Worm (Caenorhabditis elegans) whole organism, L3 larva: ENCODE results near the gene unc-93.

Source experiments
- aly-2 ChIP-seq: fragments of 150-350 bp; optimal IDR thresholded peaks from 2 replicates; lab custom pipeline; 2014; ENCODE audit warnings: missing biosample characterization, missing genetic modification characterization
- ama-1 ChIP-seq: fragments of 150-350 bp; optimal IDR thresholded peaks from 2 replicates; lab custom pipeline; 2018
- egl-27 ChIP-seq: sonication (generic microtip); optimal IDR thresholded peaks from 4 replicates; lab custom pipeline; 2017; ENCODE audit warnings: missing biosample characterization, missing genetic modification reagents, missing genetic modification characterization
- hmg-11 ChIP-seq: sonication (generic microtip); optimal IDR thresholded peaks from 2 replicates; lab custom pipeline; 2016; ENCODE audit warnings: missing genetic modification characterization, missing compliant biosample characterization
- nhr-11 ChIP-seq: fragments of 150-350 bp; optimal IDR thresholded peaks from 2 replicates; lab custom pipeline; 2014; ENCODE audit warnings: missing biosample characterization, missing genetic modification characterization
- nhr-12 ChIP-seq: fragments of 150-350 bp; optimal IDR thresholded peaks from 2 replicates; lab custom pipeline; 2014; ENCODE audit warnings: missing biosample characterization, missing genetic modification characterization
- nhr-76 ChIP-seq: fragments of 150-350 bp; sonication (generic microtip); optimal IDR thresholded peaks from 5 replicates; lab custom pipeline; 2014; ENCODE audit warnings: missing biosample characterization, missing genetic modification characterization
- nhr-77 ChIP-seq: fragments of 150-350 bp; optimal IDR thresholded peaks from 2 replicates; lab custom pipeline; 2014; ENCODE audit warnings: missing biosample characterization, missing genetic modification characterization
- snpc-4 ChIP-seq: fragments of 150-350 bp; optimal IDR thresholded peaks from 2 replicates; lab custom pipeline; 2014; ENCODE audit warnings: missing biosample characterization, missing genetic modification characterization
- tbx-2 ChIP-seq: sonication (generic microtip); optimal IDR thresholded peaks from 2 replicates; lab custom pipeline; 2016; ENCODE audit warnings: mild to moderate bottlenecking, missing genetic modification characterization, missing compliant biosample characterization

DNA sequence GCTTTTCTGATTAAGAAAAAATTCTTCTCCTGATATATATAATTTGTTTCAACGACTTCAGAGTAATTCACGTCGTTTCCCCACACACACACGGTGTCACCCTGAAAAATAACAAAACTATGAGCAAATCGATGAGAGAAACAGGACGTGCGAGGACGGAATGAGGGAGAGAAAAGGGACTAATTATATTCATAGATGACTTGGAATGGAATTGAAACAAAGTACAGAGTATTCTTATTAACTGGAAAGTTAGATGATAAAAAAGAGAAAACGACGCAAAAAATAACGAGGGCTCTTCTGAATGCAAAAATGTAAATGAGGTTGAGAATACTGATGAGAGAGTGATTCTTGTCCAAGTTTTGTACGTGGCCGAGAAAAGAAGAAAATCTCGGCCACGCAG, 26.2 kb downstream of the unc-93 start, which contains the start of gene C46F11.6:
- no peak for TF ChIP-seq tbx-2 (tag; lab: Kevin White, UChicago)
- no peak for TF ChIP-seq nhr-77 (tag; lab: Kevin White, UChicago)
- TF ChIP-seq nhr-76 (tag; lab: Kevin White, UChicago) = no peak
- TF ChIP-seq nhr-12 = no peak
- TF ChIP-seq hmg-11 (tag; lab: Kevin White, UChicago) = no peak
- TF ChIP-seq snpc-4 = no peak
- no peak for TF ChIP-seq aly-2 (tag; lab: Kevin White, UChicago)
- no peak for TF ChIP-seq ama-1 (lab: Kevin White, UChicago)
- no peak for TF ChIP-seq egl-27 (tag; lab: Kevin White, UChicago)
- TF ChIP-seq nhr-11 (tag; lab: Kevin White, UChicago) = no peak
